Fruit fly (Drosophila melanogaster) whole organism, wandering third instar larva: ENCODE data around the gene DIP-beta.

Experiments used
- Abd-B ChIP-seq: fragments of >200 bp; optimal IDR thresholded peaks from 2 replicates; lab custom pipeline; 2017; ENCODE audit warnings: missing biosample characterization, missing genetic modification characterization
- CG32264 ChIP-seq: fragments of 200-800 bp; sonication (Bioruptor generic); optimal IDR thresholded peaks from 2 replicates; lab custom pipeline; 2016; ENCODE audit warnings: missing biosample characterization, missing genetic modification characterization
- CG9705 ChIP-seq: fragments of 200-800 bp; sonication (Bioruptor generic); optimal IDR thresholded peaks from 2 replicates; lab custom pipeline; 2018; ENCODE audit warnings: missing biosample characterization, mild to moderate bottlenecking, missing genetic modification characterization
- CrebA ChIP-seq: fragments of 200-800 bp; sonication (Bioruptor generic); optimal IDR thresholded peaks from 2 replicates; lab custom pipeline; 2016; ENCODE audit warnings: missing biosample characterization, mild to moderate bottlenecking, missing genetic modification characterization, borderline replicate concordance
- Dfd ChIP-seq: fragments of >200 bp; optimal IDR thresholded peaks from 2 replicates; lab custom pipeline; 2017; ENCODE audit warnings: missing biosample characterization, missing genetic modification characterization
- Dif ChIP-seq: fragments of 200-275, 200-300 bp; sonication (Bioruptor generic); optimal IDR thresholded peaks from 2 replicates; lab custom pipeline; 2018; ENCODE audit warnings: missing biosample characterization, missing genetic modification characterization; ENCODE audit not compliant: partially characterized antibody
- GATAd ChIP-seq: sonication (Bioruptor generic); optimal IDR thresholded peaks from 2 replicates; lab custom pipeline; 2016; ENCODE audit warnings: missing biosample characterization, missing genetic modification characterization
- HLH106 ChIP-seq: fragments of 200-800 bp; optimal IDR thresholded peaks from 3 replicates; lab custom pipeline; 2019; ENCODE audit warnings: missing biosample characterization, mild to moderate bottlenecking, missing genetic modification characterization, moderate library complexity
- Hnf4 ChIP-seq: fragments of 200-800 bp; sonication (Bioruptor generic); optimal IDR thresholded peaks from 2 replicates; lab custom pipeline; 2016; ENCODE audit warnings: missing biosample characterization, mild to moderate bottlenecking, missing genetic modification characterization
- Hr78 ChIP-seq: fragments of >200 bp; optimal IDR thresholded peaks from 2 replicates; lab custom pipeline; 2017; ENCODE audit warnings: missing biosample characterization, missing genetic modification characterization
- Hr83 ChIP-seq: fragments of 200-300 bp; sonication (Bioruptor generic); optimal IDR thresholded peaks from 2 replicates; lab custom pipeline; 2016; ENCODE audit warnings: missing biosample characterization, mild to moderate bottlenecking, missing genetic modification characterization, moderate library complexity; ENCODE audit not compliant: poor library complexity, severe bottlenecking
- Jra ChIP-seq: sonication (Bioruptor generic); optimal IDR thresholded peaks from 2 replicates; lab custom pipeline; 2016; ENCODE audit warnings: missing biosample characterization, missing genetic modification characterization
- Mio ChIP-seq: sonication (Bioruptor generic); optimal IDR thresholded peaks from 2 replicates; lab custom pipeline; 2016; ENCODE audit warnings: missing biosample characterization, missing genetic modification characterization
- Myc ChIP-seq: fragments of >200 bp; optimal IDR thresholded peaks from 2 replicates; lab custom pipeline; 2017
- N ChIP-seq: fragments of >200 bp; optimal IDR thresholded peaks from 2 replicates; lab custom pipeline; 2018; ENCODE audit warnings: missing biosample characterization, missing external identifiers, missing genetic modification characterization
- OdsH ChIP-seq: fragments of 200-800 bp; sonication (Bioruptor generic); optimal IDR thresholded peaks from 2 replicates; lab custom pipeline; 2016; ENCODE audit warnings: missing biosample characterization, mild to moderate bottlenecking, missing genetic modification characterization
- Rel ChIP-seq, 2 experiments: fragments of 200-800 bp; sonication (Bioruptor generic) in 1 of 2; optimal IDR thresholded peaks; 2 replicates in 1 of 2; 3 replicates in 1 of 2; lab custom pipeline; 2016 to 2019; ENCODE audit warnings: mild to moderate bottlenecking in 2 of 2, missing biosample characterization in 2 of 2, missing genetic modification characterization in 2 of 2, moderate library complexity in 1 of 2
- Sp1 ChIP-seq: fragments of 200-800 bp; sonication (Bioruptor generic); optimal IDR thresholded peaks from 3 replicates; lab custom pipeline; 2019; ENCODE audit warnings: missing biosample characterization, mild to moderate bottlenecking, missing genetic modification characterization, moderate library complexity
- Vsx2 ChIP-seq: fragments of 200-300, 225-300 bp; sonication (Bioruptor generic); optimal IDR thresholded peaks from 2 replicates; lab custom pipeline; 2018; ENCODE audit warnings: missing biosample characterization, missing genetic modification characterization; ENCODE audit not compliant: partially characterized antibody
- br ChIP-seq: fragments of 200-800 bp; sonication (Bioruptor generic); optimal IDR thresholded peaks from 2 replicates; lab custom pipeline; 2016; ENCODE audit warnings: missing biosample characterization, missing genetic modification characterization
- brk ChIP-seq: fragments of 200-800 bp; sonication (Bioruptor generic); optimal IDR thresholded peaks from 2 replicates; lab custom pipeline; 2016; ENCODE audit warnings: missing biosample characterization, mild to moderate bottlenecking, missing genetic modification characterization
- dl ChIP-seq, 2 experiments: fragments of 175-275, 200-275 bp in 1 of 2; fragments of 200-275 bp in 1 of 2; sonication (Bioruptor generic); optimal IDR thresholded peaks; lab custom pipeline; 2018; ENCODE audit warnings: mild to moderate bottlenecking in 2 of 2, missing biosample characterization in 2 of 2, missing genetic modification characterization in 2 of 2, moderate library complexity in 2 of 2; ENCODE audit not compliant: partially characterized antibody in 2 of 2, insufficient read depth in 1 of 2
- dmrt93B ChIP-seq: fragments of 200-800 bp; sonication (Bioruptor generic); optimal IDR thresholded peaks from 2 replicates; lab custom pipeline; 2018; ENCODE audit warnings: missing biosample characterization, mild to moderate bottlenecking, missing genetic modification characterization
- dsf ChIP-seq: sonication (Bioruptor generic); optimal IDR thresholded peaks from 2 replicates; lab custom pipeline; 2016; ENCODE audit warnings: missing biosample characterization, missing genetic modification characterization, borderline replicate concordance
- ey ChIP-seq: fragments of 200-800 bp; sonication (Bioruptor generic); optimal IDR thresholded peaks from 2 replicates; lab custom pipeline; 2016; ENCODE audit warnings: missing biosample characterization, missing genetic modification characterization
- foxo ChIP-seq, 2 experiments: fragments of 200-800 bp; sonication (Bioruptor generic); optimal IDR thresholded peaks; 2 replicates in 1 of 2; 3 replicates in 1 of 2; lab custom pipeline; 2016 to 2017; ENCODE audit warnings: missing biosample characterization in 2 of 2, missing genetic modification characterization in 2 of 2
- fru ChIP-seq: fragments of 200-800 bp; sonication (Bioruptor generic); optimal IDR thresholded peaks from 3 replicates; lab custom pipeline; 2016; ENCODE audit warnings: missing biosample characterization, mild to moderate bottlenecking, missing genetic modification characterization
- h ChIP-seq: fragments of 200-800 bp; sonication (Bioruptor generic); optimal IDR thresholded peaks from 3 replicates; lab custom pipeline; 2016; ENCODE audit warnings: missing biosample characterization, mild to moderate bottlenecking, missing genetic modification characterization
- jim ChIP-seq: fragments of 175-275, 200-325 bp; sonication (Bioruptor generic); optimal IDR thresholded peaks from 2 replicates; lab custom pipeline; 2016; ENCODE audit warnings: missing biosample characterization, mild to moderate bottlenecking, missing genetic modification characterization
- lola ChIP-seq: fragments of >200 bp; optimal IDR thresholded peaks from 2 replicates; lab custom pipeline; 2017; ENCODE audit warnings: missing biosample characterization, missing genetic modification characterization
- pan ChIP-seq: fragments of >200 bp; optimal IDR thresholded peaks from 2 replicates; lab custom pipeline; 2017
- psq ChIP-seq: fragments of 200-800 bp; sonication (Bioruptor generic); optimal IDR thresholded peaks from 3 replicates; lab custom pipeline; 2017; ENCODE audit warnings: missing biosample characterization, mild to moderate bottlenecking, missing genetic modification characterization, moderate library complexity
- rgr ChIP-seq: fragments of 200-800 bp; sonication (Bioruptor generic); optimal IDR thresholded peaks from 3 replicates; lab custom pipeline; 2016; ENCODE audit warnings: missing biosample characterization, mild to moderate bottlenecking, missing genetic modification characterization
- sage ChIP-seq: fragments of 200-800 bp; sonication (Bioruptor generic); optimal IDR thresholded peaks from 2 replicates; lab custom pipeline; 2016; ENCODE audit warnings: missing biosample characterization, mild to moderate bottlenecking, missing genetic modification characterization
- sv ChIP-seq: fragments of 200-800 bp; sonication (Bioruptor generic); optimal IDR thresholded peaks from 3 replicates; lab custom pipeline; 2016; ENCODE audit warnings: missing biosample characterization, missing genetic modification characterization
- tai ChIP-seq: sonication (Bioruptor generic); optimal IDR thresholded peaks from 2 replicates; lab custom pipeline; 2016; ENCODE audit warnings: missing biosample characterization, missing genetic modification characterization
- usp ChIP-seq: fragments of >200 bp; optimal IDR thresholded peaks from 2 replicates; lab custom pipeline; 2017; ENCODE audit warnings: missing biosample characterization, missing genetic modification characterization
- woc ChIP-seq: sonication (Bioruptor generic); optimal IDR thresholded peaks from 2 replicates; lab custom pipeline; 2016; ENCODE audit warnings: missing biosample characterization, mild to moderate bottlenecking, missing genetic modification characterization

The DIP-beta gene

DNA sequence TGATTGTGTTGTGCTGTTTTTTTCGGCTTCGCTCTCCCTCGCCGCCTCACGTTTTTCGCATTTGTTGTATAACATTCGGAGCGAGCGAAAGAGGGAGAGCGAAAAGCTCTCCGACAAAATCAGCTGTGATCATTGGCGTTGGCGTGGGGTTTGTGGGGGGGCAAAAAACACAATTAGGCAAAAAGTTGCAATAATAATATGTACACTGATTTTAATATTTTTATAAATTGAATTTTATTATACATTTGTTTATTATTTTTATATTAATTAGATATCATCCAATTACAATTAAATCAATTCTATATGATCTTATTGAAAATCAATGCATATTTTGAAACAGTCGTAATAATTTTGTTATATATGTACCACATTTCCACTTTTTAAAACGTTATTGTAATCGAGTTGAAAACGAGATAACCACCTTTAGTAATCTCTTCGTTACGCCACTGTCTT is 81.9 kb downstream of the DIP-beta start (continued):
- TF ChIP-seq ey (GFP tag; lab: Kevin White, UChicago): no peak
- no peak for TF ChIP-seq brk
- TF ChIP-seq Hnf4 (GFP tag; lab: Kevin White, UChicago): no peak
- peak in 1 of 2 experiments; percentile 54 for TF ChIP-seq foxo (GFP tag; optimal IDR thresholded peaks at IDR 0.05; lab: Kevin White, UChicago)
- no peak for TF ChIP-seq br
- no peak for TF ChIP-seq CrebA
- no peak for TF ChIP-seq sage (GFP tag; lab: Kevin White, UChicago)
- TF ChIP-seq dl (GFP tag; optimal IDR thresholded peaks at IDR 0.05; lab: Kevin White, UChicago; ENCODE audit: insufficient read depth in 1 of 2, partially characterized antibody in 2 of 2): peak in 1 of 2 experiments; percentile 2

DNA sequence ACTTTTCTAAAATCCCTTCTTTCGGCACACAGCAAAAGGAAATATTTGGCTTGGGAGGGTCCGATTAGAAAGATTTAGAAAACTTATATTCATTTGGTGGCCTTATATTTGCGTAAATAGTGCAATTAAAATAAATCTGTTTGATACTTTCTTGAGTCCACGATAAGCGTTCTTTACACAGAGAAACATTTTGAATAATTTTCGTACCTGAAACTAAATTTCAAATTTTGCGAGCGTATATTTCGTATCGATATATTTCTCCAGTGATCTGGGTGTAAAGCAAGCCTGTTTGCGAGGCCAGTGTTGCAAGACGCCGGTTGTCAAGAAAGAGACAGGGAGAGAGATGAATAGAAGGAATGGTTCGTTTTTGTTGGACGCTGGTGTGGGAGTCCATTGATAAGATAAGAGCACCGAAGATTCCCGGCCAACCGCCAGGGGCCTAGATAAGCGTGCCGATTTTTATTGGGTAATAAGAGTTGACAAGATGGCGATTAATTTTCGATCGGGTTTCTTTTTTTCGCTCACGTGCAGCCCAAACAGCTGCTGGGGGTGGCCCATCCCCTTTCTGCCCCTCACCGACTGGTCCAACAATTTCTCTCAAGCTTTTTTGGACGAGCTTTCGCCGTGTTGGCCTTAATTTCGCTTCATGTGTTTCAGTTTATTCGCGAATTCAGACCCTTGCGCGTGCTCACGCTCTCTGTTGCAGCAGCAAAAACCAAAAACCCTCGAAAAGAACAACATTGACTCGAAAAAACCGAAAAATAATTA is 83.7 kb downstream of the DIP-beta start, which contains the start of gene slgA:
slgA (plus strand) TSS at position 344 of the 768 bp plus-strand sequence.
- TF ChIP-seq CG32264 (GFP tag; lab: Kevin White, UChicago) (no peak), rgr (GFP tag; lab: Kevin White, UChicago) (peak; percentile 51), jim (GFP tag; lab: Kevin White, UChicago) (no peak), woc (peak; percentile 1), pan (lab: Kevin White, UChicago) (no peak), Sp1 (GFP tag; lab: Kevin White, UChicago) (peak; percentile 36), psq (GFP tag; lab: Kevin White, UChicago) (peak; percentile 15), usp (GFP tag; lab: Kevin White, UChicago) (no peak), HLH106 (no peak), Hnf4 (GFP tag; lab: Kevin White, UChicago) (peak; percentile 70), Abd-B (GFP tag; lab: Kevin White, UChicago) (no peak), Mio (GFP tag; lab: Kevin White, UChicago) (peak; percentile 24), Dif (GFP tag; lab: Kevin White, UChicago) (no peak), dl (GFP tag; optimal IDR thresholded peaks at IDR 0.05; lab: Kevin White, UChicago; ENCODE audit: insufficient read depth in 1 of 2, partially characterized antibody in 2 of 2) (no peak), CG9705 (GFP tag; lab: Kevin White, UChicago) (peak; percentile 15), Hr83 (peak; percentile 76), dsf (GFP tag; lab: Kevin White, UChicago) (no peak), fru (GFP tag; lab: Kevin White, UChicago) (peak; percentile 39), sv (peak; percentile 28), CrebA (no peak), br (peak; percentile 2), ey (GFP tag; lab: Kevin White, UChicago) (peak; percentile 19), Myc (lab: Kevin White, UChicago) (peak; percentile 19), dmrt93B (GFP tag; lab: Kevin White, UChicago) (peak; percentile 29), lola (no peak), Rel (GFP tag; optimal IDR thresholded peaks at IDR 0.05; lab: Kevin White, UChicago) (no peak), Rel (tag; optimal IDR thresholded peaks at IDR 0.05; lab: Kevin White, UChicago) (peak; percentile 38), OdsH (no peak), brk (no peak), tai (GFP tag; lab: Kevin White, UChicago) (peak; percentile 6), GATAd (GFP tag; lab: Kevin White, UChicago) (no peak), sage (GFP tag; lab: Kevin White, UChicago) (no peak), N (no peak), foxo (GFP tag; optimal IDR thresholded peaks at IDR 0.05; lab: Kevin White, UChicago) (peak in 1 of 2 experiments; percentile 63), Vsx2 (GFP tag; lab: Kevin White, UChicago) (no peak), h (GFP tag; lab: Kevin White, UChicago) (peak; percentile 54), Dfd (GFP tag; lab: Kevin White, UChicago) (no peak), Jra (GFP tag; lab: Kevin White, UChicago) (peak; percentile 13), Hr78 (no peak)
